Worm (Caenorhabditis elegans): Measurements from ENCODE around the gene srz-9.

DNA sequence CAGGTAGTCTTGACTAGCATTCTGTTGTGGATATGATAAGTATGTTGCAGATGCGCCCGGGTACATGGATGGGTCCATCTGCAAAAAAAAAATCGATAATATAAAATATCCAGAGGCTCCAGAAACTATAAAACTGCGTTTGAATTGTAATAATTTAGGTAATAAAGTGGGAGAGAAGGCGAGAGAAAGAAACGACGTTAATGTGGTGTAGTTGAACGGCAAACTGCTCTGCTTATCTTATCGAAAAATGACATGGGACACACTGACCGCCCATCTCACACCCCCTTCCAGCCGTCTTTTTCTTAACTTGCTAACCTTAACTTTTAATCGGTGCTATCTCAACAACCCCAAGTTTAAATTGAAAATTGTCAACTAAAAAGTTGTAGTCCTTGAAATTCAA, 41.8 kb upstream of the srz-9 start:
- TF ChIP-seq ets-7 (tag; optimal IDR thresholded peaks at IDR 0.05) (no peak), sea-1 (GFP tag; conservative IDR thresholded peaks at IDR 0.05) (no peak), hmbx-1 (tag; optimal IDR thresholded peaks at IDR 0.05) (no peak), scrt-1 (GFP tag; IDR thresholded peaks at IDR 0.05) (no peak), pes-1 (GFP tag; IDR thresholded peaks at IDR 0.05) (no peak), ama-1 (optimal IDR thresholded peaks at IDR 0.05) (no peak), F13C5.2 (tag; optimal IDR thresholded peaks at IDR 0.05) (no peak)

All from whole organism, early embryonic.